Worm (Caenorhabditis elegans): ENCODE results near the gene Y45G5AM.7.

DNA sequence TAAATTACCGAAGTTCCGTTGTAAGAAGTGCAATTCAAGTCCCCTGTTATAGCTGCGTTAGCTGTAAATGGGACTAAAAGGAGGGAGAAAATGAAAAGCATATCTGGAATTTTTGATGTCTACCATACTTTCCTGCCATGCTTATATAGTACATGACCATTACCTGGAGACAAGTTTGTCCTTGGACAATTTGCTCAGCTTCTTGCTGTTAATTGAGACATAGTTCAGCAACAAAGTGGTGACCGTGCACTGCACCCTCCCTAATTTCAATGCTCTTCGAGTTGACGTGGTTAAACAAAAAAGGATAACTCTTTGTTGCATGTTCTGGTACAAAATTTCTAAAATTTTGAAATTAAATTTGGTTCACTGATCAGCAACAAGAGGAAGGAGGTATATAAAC lies 42.6 kb downstream of the Y45G5AM.7 start, which contains the start of gene T05B4.13:
- TF ChIP-seq nhr-25 (tag; optimal IDR thresholded peaks at IDR 0.05) (no peak), elt-3 (tag; optimal IDR thresholded peaks at IDR 0.05) (no peak), nhr-6 (tag; optimal IDR thresholded peaks at IDR 0.05) (no peak), skn-1 (tag; optimal IDR thresholded peaks at IDR 0.05) (no peak), R02D3.7 (tag; optimal IDR thresholded peaks at IDR 0.05) (no peak), snpc-4 (tag; optimal IDR thresholded peaks at IDR 0.05) (no peak), lsy-2 (tag; optimal IDR thresholded peaks at IDR 0.05) (no peak), ceh-82 (tag; optimal IDR thresholded peaks at IDR 0.05) (no peak), lin-11 (tag; optimal IDR thresholded peaks at IDR 0.05) (no peak), blmp-1 (tag; optimal IDR thresholded peaks at IDR 0.05; ENCODE audit: insufficient read depth) (no peak), ztf-11 (tag; optimal IDR thresholded peaks at IDR 0.05) (no peak)

All from whole organism, L2 larva.